Worm (Caenorhabditis elegans) whole organism, L3 larva: ENCODE results near the gene M04C3.2.

ENCODE experiments used
- ama-1 ChIP-seq: fragments of 150-350 bp; optimal IDR thresholded peaks from 2 replicates; lab custom pipeline; 2018
- fos-1 ChIP-seq: fragments of 150-350 bp; optimal IDR thresholded peaks from 2 replicates; lab custom pipeline; 2014; ENCODE audit warnings: missing biosample characterization, missing genetic modification characterization
- mdl-1 ChIP-seq: fragments of 150-350 bp; optimal IDR thresholded peaks from 2 replicates; lab custom pipeline; 2014; ENCODE audit warnings: missing biosample characterization, missing genetic modification characterization
- nhr-23 ChIP-seq: fragments of 150-350 bp; optimal IDR thresholded peaks from 2 replicates; lab custom pipeline; 2014; ENCODE audit warnings: missing biosample characterization, missing genetic modification reagents, missing genetic modification characterization
- pha-4 ChIP-seq: fragments of 150-350 bp; optimal IDR thresholded peaks from 2 replicates; lab custom pipeline; 2014; ENCODE audit warnings: missing biosample characterization, missing genetic modification reagents, missing genetic modification characterization
- unc-62 ChIP-seq: fragments of 150-350 bp; sonication (generic microtip); optimal IDR thresholded peaks from 4 replicates; lab custom pipeline; 2014; ENCODE audit warnings: missing biosample characterization, missing genetic modification reagents, missing genetic modification characterization

- no peak for TF ChIP-seq unc-62 (GFP tag; lab: Kevin White, UChicago)
- TF ChIP-seq ama-1 (lab: Kevin White, UChicago) = no peak
- no peak for TF ChIP-seq mdl-1
- TF ChIP-seq fos-1 = no peak
- TF ChIP-seq pha-4 = no peak
- no peak for TF ChIP-seq nhr-23 (tag; lab: Kevin White, UChicago)
These were observed 21.7 kb upstream of the M04C3.2 start, which contains the start of gene Y43F8B.11 for ce11 chrV:19470385-19470784.
